Worm (Caenorhabditis elegans) whole organism, midembryonic: ENCODE data around the gene F14H8.4.

Source experiments
- T22C8.4 ChIP-seq: fragments of 200-800 bp; sonication (Bioruptor generic); IDR thresholded peaks from 2 replicates; pipeline ENCODE4 v1.3.6; 2022; ENCODE audit warnings: missing genetic modification characterization, missing compliant biosample characterization
- med-1 ChIP-seq: sonication (generic microtip); optimal IDR thresholded peaks from 2 replicates; lab custom pipeline; 2017; ENCODE audit warnings: missing genetic modification characterization, mild to moderate bottlenecking, missing compliant biosample characterization, antibody characterized with exemption, missing genetic modification reagents; ENCODE audit not compliant: insufficient read depth
- ztf-23 ChIP-seq: fragments of 200-800 bp; sonication (Bioruptor generic); IDR thresholded peaks from 2 replicates; pipeline ENCODE4 v1.3.6; 2022; ENCODE audit warnings: missing genetic modification reagents, missing genetic modification characterization, missing compliant biosample characterization

DNA sequence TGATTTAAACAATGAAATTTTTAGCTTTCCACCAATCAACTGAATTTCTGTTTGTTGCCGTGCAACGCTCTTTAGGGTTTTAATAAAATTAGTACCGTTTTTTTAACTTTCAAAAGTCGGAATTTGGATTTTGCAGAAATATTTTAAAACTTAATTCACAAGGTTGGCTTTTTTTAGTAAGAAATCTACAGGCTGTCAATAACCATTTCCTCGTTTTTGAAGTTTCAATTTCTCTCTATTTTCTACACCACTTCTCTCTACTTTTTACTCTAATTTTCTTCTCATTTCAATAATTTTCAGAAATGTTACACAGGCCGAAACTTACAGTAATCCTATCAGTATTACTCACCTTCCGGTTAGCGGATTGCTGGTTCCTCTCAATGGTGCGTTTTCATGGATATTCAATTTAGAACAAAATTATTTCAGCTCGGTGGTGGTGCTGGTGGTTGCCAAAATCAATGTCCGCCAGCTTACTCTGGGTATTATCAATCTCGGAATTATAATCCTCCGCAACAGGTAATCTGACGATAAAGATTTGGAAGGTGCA, 45.4 kb upstream of the F14H8.4 start, which contains the start of the genes grd-12 and F02D8.1:
- TF ChIP-seq ztf-23 (GFP tag; lab: Robert Waterston, UW) (no peak), med-1 (GFP tag; lab: Kevin White, UChicago) (no peak), T22C8.4 (GFP tag; lab: Robert Waterston, UW) (no peak)
